Fruit fly (Drosophila melanogaster): ENCODE results near the gene CG11458.
A peak's percentile ranks its signal among the peaks of the same experiment; 100 is the strongest.

CG11458 gene

DNA sequence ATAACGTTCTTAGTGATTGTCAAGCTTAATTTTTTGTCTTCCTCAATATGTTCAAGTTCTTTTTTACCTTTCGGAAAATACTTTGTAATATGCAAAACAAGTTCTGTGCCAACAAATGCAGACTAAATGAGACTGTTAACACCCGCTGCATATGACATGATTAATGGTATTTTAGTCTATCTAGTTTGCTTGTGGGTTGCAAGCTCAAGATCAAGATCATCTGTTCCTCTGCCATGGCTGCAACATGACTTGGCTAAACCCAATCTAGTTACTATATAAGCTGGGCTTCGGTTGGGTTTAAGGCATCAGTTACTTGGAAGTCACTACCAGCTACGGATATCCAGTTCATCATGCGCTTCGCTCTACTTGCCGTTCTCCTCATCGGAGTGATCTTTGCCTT lies at the start of gene CG11458:
TSS of gene CG11458 (plus strand) at position 301 of the 400 bp plus-strand sequence.
- no peak for TF ChIP-seq Hr4 (GFP tag; optimal IDR thresholded peaks at IDR 0.05)
- TF ChIP-seq spab (GFP tag; optimal IDR thresholded peaks at IDR 0.05) = no peak
- no peak for TF ChIP-seq ss (GFP tag; optimal IDR thresholded peaks at IDR 0.05)
- TF ChIP-seq CG32006 (GFP tag; optimal IDR thresholded peaks at IDR 0.05) = no peak
- TF ChIP-seq OdsH (GFP tag; optimal IDR thresholded peaks at IDR 0.05) = no peak
- TF ChIP-seq eg (GFP tag; IDR thresholded peaks at IDR 0.05) = no peak
- TF ChIP-seq CG1621 (tag; optimal IDR thresholded peaks at IDR 0.05) = no peak
- TF ChIP-seq Hr38 (GFP tag; optimal IDR thresholded peaks at IDR 0.05) = no peak
- no peak for TF ChIP-seq CG31627 (GFP tag; optimal IDR thresholded peaks at IDR 0.05)
- no peak for TF ChIP-seq CG8119 (GFP tag; IDR thresholded peaks at IDR 0.05)
- TF ChIP-seq fd59A (GFP tag; optimal IDR thresholded peaks at IDR 0.05) = no peak
- TF ChIP-seq Met (GFP tag; optimal IDR thresholded peaks at IDR 0.05) = no peak

DNA sequence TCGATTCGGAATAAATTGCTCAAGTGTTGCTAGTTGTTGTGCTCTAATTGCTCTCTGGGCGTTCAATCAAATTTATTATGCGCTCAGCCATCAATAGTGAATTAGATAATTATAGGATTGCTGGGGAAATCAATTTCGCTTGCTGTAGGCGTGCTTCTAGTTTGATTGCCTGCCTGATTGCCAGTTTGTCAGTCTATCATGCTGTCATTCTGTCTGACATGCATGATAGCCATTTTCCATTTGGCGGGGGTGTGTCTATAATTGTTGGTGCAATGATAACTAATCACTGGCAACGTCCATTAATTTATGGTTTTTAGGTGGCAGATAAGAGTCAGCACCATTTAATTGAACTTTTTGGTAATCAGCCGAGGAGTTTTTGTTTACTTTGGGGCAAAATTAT lies 48.0 kb upstream of the CG11458 start:
- no peak for TF ChIP-seq Ets96B (tag; optimal IDR thresholded peaks at IDR 0.05)
- TF ChIP-seq Eip93F (GFP tag; optimal IDR thresholded peaks at IDR 0.05) = no peak
- no peak for TF ChIP-seq CG15336 (GFP tag; IDR thresholded peaks at IDR 0.05)
- TF ChIP-seq lz (GFP tag; optimal IDR thresholded peaks at IDR 0.05) = no peak
- TF ChIP-seq dac (GFP tag; optimal IDR thresholded peaks at IDR 0.05) = no peak
- TF ChIP-seq CG8632 (GFP tag; optimal IDR thresholded peaks at IDR 0.05) = no peak
- no peak for TF ChIP-seq CG31627 (GFP tag; optimal IDR thresholded peaks at IDR 0.05)
- no peak for TF ChIP-seq Sox14 (GFP tag; optimal IDR thresholded peaks at IDR 0.05)
- TF ChIP-seq CG6276 (GFP tag; optimal IDR thresholded peaks at IDR 0.05) = no peak

DNA sequence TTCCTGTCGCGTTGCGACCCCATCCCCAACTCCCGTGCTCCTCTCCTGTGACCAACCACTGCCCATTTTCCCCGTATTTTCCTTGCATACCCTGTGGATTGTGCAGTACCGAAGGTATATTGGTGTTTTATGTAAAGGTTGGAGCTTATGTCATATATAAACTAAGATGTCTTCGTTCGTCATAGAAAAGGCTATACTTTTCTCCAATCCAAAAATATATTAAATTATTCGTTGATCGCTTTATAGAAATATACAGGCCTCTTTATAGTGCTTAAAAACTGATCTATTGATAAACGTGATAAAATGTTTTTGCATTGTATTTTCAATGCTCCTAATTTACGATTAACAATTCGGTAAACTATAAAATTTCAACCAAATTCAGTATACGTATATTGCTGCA lies 36.6 kb upstream of the CG11458 start:
- TF ChIP-seq CG11902 (GFP tag; optimal IDR thresholded peaks at IDR 0.05) (no peak), Eip78C (GFP tag) (peak; percentile 38), dac (GFP tag; optimal IDR thresholded peaks at IDR 0.05) (no peak), Eip75B (GFP tag; optimal IDR thresholded peaks at IDR 0.05) (no peak), Ets21C (GFP tag; optimal IDR thresholded peaks at IDR 0.05) (no peak), salr (GFP tag; optimal IDR thresholded peaks at IDR 0.05) (no peak), Lpt (GFP tag; optimal IDR thresholded peaks at IDR 0.05) (no peak), CG8119 (GFP tag; IDR thresholded peaks at IDR 0.05) (no peak), svp (GFP tag) (no peak), Hr4 (GFP tag; optimal IDR thresholded peaks at IDR 0.05) (peak; percentile 6), CG10631 (GFP tag; optimal IDR thresholded peaks at IDR 0.05) (no peak), CG10669 (GFP tag; optimal IDR thresholded peaks at IDR 0.05) (no peak), pdm3 (GFP tag; optimal IDR thresholded peaks at IDR 0.05) (no peak), CG11294 (GFP tag; IDR thresholded peaks at IDR 0.05) (no peak)

DNA sequence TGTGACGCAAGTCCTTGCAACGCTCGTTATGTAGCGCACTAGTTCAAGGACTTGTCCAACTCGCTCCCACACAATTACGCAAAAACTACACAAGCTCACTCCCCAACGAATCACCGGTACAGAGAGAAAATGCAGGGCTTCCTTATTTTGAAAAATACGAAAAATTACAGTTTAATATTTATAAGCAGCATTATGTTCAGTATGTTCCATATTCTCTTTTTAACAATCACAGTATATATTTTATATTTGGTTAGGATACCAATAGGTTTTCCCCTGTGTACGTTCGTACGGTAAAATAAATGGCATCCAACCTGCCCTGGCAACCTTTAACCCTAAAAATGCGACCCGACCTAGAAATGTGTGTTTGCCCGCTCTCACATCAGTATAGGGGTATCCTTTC lies 21.6 kb upstream of the CG11458 start:
- TF ChIP-seq topi (GFP tag; optimal IDR thresholded peaks at IDR 0.05) = no peak
- TF ChIP-seq CG31627 (GFP tag; optimal IDR thresholded peaks at IDR 0.05) = no peak
- TF ChIP-seq Hr39 (GFP tag; optimal IDR thresholded peaks at IDR 0.05) = no peak
- TF ChIP-seq CG10631 (GFP tag; optimal IDR thresholded peaks at IDR 0.05) = no peak
- TF ChIP-seq CG34406 (GFP tag; optimal IDR thresholded peaks at IDR 0.05) = no peak
- TF ChIP-seq CG6276 (GFP tag; optimal IDR thresholded peaks at IDR 0.05) = no peak
- no peak for TF ChIP-seq CG10669 (GFP tag; optimal IDR thresholded peaks at IDR 0.05)
- no peak for TF ChIP-seq CG15336 (GFP tag; IDR thresholded peaks at IDR 0.05)
- no peak for TF ChIP-seq Sox102F (GFP tag; optimal IDR thresholded peaks at IDR 0.05)
- no peak for TF ChIP-seq lz (GFP tag; optimal IDR thresholded peaks at IDR 0.05)
- TF ChIP-seq Eip93F (GFP tag; optimal IDR thresholded peaks at IDR 0.05) = no peak
- TF ChIP-seq Ets96B (tag; optimal IDR thresholded peaks at IDR 0.05) = no peak
- TF ChIP-seq CG3032 (tag; optimal IDR thresholded peaks at IDR 0.05) = no peak
- TF ChIP-seq CG11294 (GFP tag; IDR thresholded peaks at IDR 0.05) = no peak
- no peak for TF ChIP-seq Smox (GFP tag; optimal IDR thresholded peaks at IDR 0.05)
- no peak for TF ChIP-seq fd85E (GFP tag; optimal IDR thresholded peaks at IDR 0.05)
- no peak for TF ChIP-seq dsx (GFP tag; optimal IDR thresholded peaks at IDR 0.05; ENCODE audit: poor library complexity, severe bottlenecking)
- TF ChIP-seq pdm3 (GFP tag; optimal IDR thresholded peaks at IDR 0.05) = no peak
- TF ChIP-seq ss (GFP tag; optimal IDR thresholded peaks at IDR 0.05) = no peak
- TF ChIP-seq Eip75B (GFP tag; optimal IDR thresholded peaks at IDR 0.05) = no peak

All from whole organism, prepupa.